Fruit fly (Drosophila melanogaster): Measurements from ENCODE around the gene Raf.

- TF ChIP-seq CTCF (optimal IDR thresholded peaks at IDR 0.05) = no peak
- TF ChIP-seq CG8478 (optimal IDR thresholded peaks at IDR 0.05) = no peak
Measured at dm6 chrX:2317347-2317832, 22.1 kb downstream of the Raf start.

Measured in S2 (cell line).